Worm (Caenorhabditis elegans) whole organism, L2 larva: ENCODE measurements around the gene F12F6.7.

Source experiments
- C34F6.9 ChIP-seq: fragments of 150-350 bp; optimal IDR thresholded peaks from 2 replicates; lab custom pipeline; 2014; ENCODE audit warnings: missing biosample characterization, missing genetic modification characterization
- F13H6.1 ChIP-seq: sonication (generic microtip); optimal IDR thresholded peaks from 2 replicates; lab custom pipeline; 2016; ENCODE audit warnings: missing genetic modification characterization, missing compliant biosample characterization
- R02D3.7 ChIP-seq: fragments of 150-350 bp; optimal IDR thresholded peaks from 2 replicates; lab custom pipeline; 2014; ENCODE audit warnings: missing biosample characterization, missing genetic modification characterization
- Y55F3AM.14 ChIP-seq: fragments of 200-800 bp; sonication (Bioruptor generic); optimal IDR thresholded peaks from 2 replicates; lab custom pipeline; 2018; ENCODE audit warnings: mild to moderate bottlenecking, missing genetic modification characterization, missing compliant biosample characterization
- ZK546.5 ChIP-seq: sonication (generic microtip); optimal IDR thresholded peaks from 2 replicates; lab custom pipeline; 2017; ENCODE audit warnings: missing biosample characterization, missing genetic modification characterization
- alr-1 ChIP-seq: fragments of 150-350 bp; optimal IDR thresholded peaks from 2 replicates; lab custom pipeline; 2014; ENCODE audit warnings: missing biosample characterization, missing genetic modification characterization
- aly-2 ChIP-seq: fragments of 150-350 bp; optimal IDR thresholded peaks from 2 replicates; lab custom pipeline; 2014; ENCODE audit warnings: missing biosample characterization, missing genetic modification characterization
- ama-1 ChIP-seq: fragments of 150-350 bp; optimal IDR thresholded peaks from 2 replicates; lab custom pipeline; 2018; ENCODE audit warnings: inconsistent platforms
- blmp-1 ChIP-seq: sonication (generic microtip); optimal IDR thresholded peaks from 2 replicates; lab custom pipeline; 2017; ENCODE audit warnings: missing genetic modification characterization, mild to moderate bottlenecking, missing compliant biosample characterization, antibody characterized with exemption, moderate library complexity; ENCODE audit not compliant: insufficient read depth
- ceh-16 ChIP-seq: fragments of 150-350 bp; optimal IDR thresholded peaks from 2 replicates; lab custom pipeline; 2014; ENCODE audit warnings: missing biosample characterization, missing genetic modification characterization
- ceh-82 ChIP-seq: fragments of 150-350 bp; optimal IDR thresholded peaks from 2 replicates; lab custom pipeline; 2014; ENCODE audit warnings: missing biosample characterization, missing genetic modification characterization
- crh-2 ChIP-seq: sonication (generic microtip); optimal IDR thresholded peaks from 2 replicates; lab custom pipeline; 2017; ENCODE audit warnings: missing biosample characterization, missing genetic modification characterization
- dmd-4 ChIP-seq: sonication (generic microtip); optimal IDR thresholded peaks from 2 replicates; lab custom pipeline; 2017; ENCODE audit warnings: missing biosample characterization, missing genetic modification characterization
- egl-27 ChIP-seq: sonication (generic microtip); optimal IDR thresholded peaks from 3 replicates; lab custom pipeline; 2017; ENCODE audit warnings: missing biosample characterization, missing genetic modification reagents, missing genetic modification characterization
- elt-1 ChIP-seq: fragments of 150-350 bp; optimal IDR thresholded peaks from 2 replicates; lab custom pipeline; 2014; ENCODE audit warnings: missing biosample characterization, missing genetic modification characterization
- elt-3 ChIP-seq: sonication (generic microtip); optimal IDR thresholded peaks from 2 replicates; lab custom pipeline; 2017; ENCODE audit warnings: missing biosample characterization, missing genetic modification characterization
- fos-1 ChIP-seq: fragments of 150-350 bp; optimal IDR thresholded peaks from 2 replicates; lab custom pipeline; 2014; ENCODE audit warnings: missing biosample characterization, missing genetic modification characterization
- gmeb-1 ChIP-seq: fragments of 150-350 bp; optimal IDR thresholded peaks from 2 replicates; lab custom pipeline; 2014; ENCODE audit warnings: missing biosample characterization, missing genetic modification characterization
- lin-11 ChIP-seq: fragments of 150-350 bp; sonication (generic microtip); optimal IDR thresholded peaks from 2 replicates; lab custom pipeline; 2014; ENCODE audit warnings: missing biosample characterization, missing genetic modification characterization, inconsistent platforms, mixed read lengths
- lin-13 ChIP-seq: fragments of 150-350 bp; optimal IDR thresholded peaks from 2 replicates; lab custom pipeline; 2014; ENCODE audit warnings: missing biosample characterization, missing genetic modification reagents, missing genetic modification characterization
- lin-39 ChIP-seq: fragments of 150-350 bp; optimal IDR thresholded peaks from 2 replicates; lab custom pipeline; 2014; ENCODE audit warnings: missing biosample characterization, missing genetic modification reagents, missing genetic modification characterization
- lsy-2 ChIP-seq, 2 experiments: fragments of 150-350 bp in 1 of 2; sonication (generic microtip) in 1 of 2; optimal IDR thresholded peaks; 2 replicates each; lab custom pipeline; 2014 to 2017; ENCODE audit warnings: missing biosample characterization in 2 of 2, missing genetic modification characterization in 2 of 2
- mab-5 ChIP-seq: fragments of 150-350 bp; optimal IDR thresholded peaks from 2 replicates; lab custom pipeline; 2014; ENCODE audit warnings: missing biosample characterization, missing genetic modification characterization
- mbf-1 ChIP-seq: sonication (generic microtip); optimal IDR thresholded peaks from 2 replicates; lab custom pipeline; 2017; ENCODE audit warnings: missing biosample characterization, missing genetic modification characterization
- mdl-1 ChIP-seq, 2 experiments: fragments of 150-350 bp in 1 of 2; sonication (generic microtip) in 1 of 2; optimal IDR thresholded peaks; 2 replicates each; lab custom pipeline; 2017; ENCODE audit warnings: missing biosample characterization in 2 of 2, missing genetic modification characterization in 2 of 2
- nhr-10 ChIP-seq: sonication (generic microtip); optimal IDR thresholded peaks from 2 replicates; lab custom pipeline; 2017; ENCODE audit warnings: missing biosample characterization, missing genetic modification characterization
- nhr-11 ChIP-seq: fragments of 150-350 bp; optimal IDR thresholded peaks from 2 replicates; lab custom pipeline; 2014; ENCODE audit warnings: missing biosample characterization, missing genetic modification characterization
- nhr-12 ChIP-seq: fragments of 150-350 bp; optimal IDR thresholded peaks from 2 replicates; lab custom pipeline; 2014; ENCODE audit warnings: missing biosample characterization, missing genetic modification characterization
- nhr-129 ChIP-seq: fragments of 150-350 bp; optimal IDR thresholded peaks from 2 replicates; lab custom pipeline; 2014; ENCODE audit warnings: missing biosample characterization, missing genetic modification characterization
- nhr-21 ChIP-seq: fragments of 150-350 bp; optimal IDR thresholded peaks from 2 replicates; lab custom pipeline; 2014; ENCODE audit warnings: missing biosample characterization, missing genetic modification characterization
- nhr-23 ChIP-seq: fragments of 150-350 bp; optimal IDR thresholded peaks from 2 replicates; lab custom pipeline; 2014; ENCODE audit warnings: missing biosample characterization, missing genetic modification reagents, missing genetic modification characterization
- nhr-237 ChIP-seq: fragments of 150-350 bp; optimal IDR thresholded peaks from 2 replicates; lab custom pipeline; 2014; ENCODE audit warnings: missing biosample characterization, missing genetic modification characterization
- nhr-25 ChIP-seq: fragments of 150-350 bp; sonication (generic microtip); optimal IDR thresholded peaks from 3 replicates; lab custom pipeline; 2014; ENCODE audit warnings: missing biosample characterization, missing genetic modification characterization
- nhr-6 ChIP-seq: fragments of 150-350 bp; optimal IDR thresholded peaks from 2 replicates; lab custom pipeline; 2014; ENCODE audit warnings: missing biosample characterization, missing genetic modification characterization
- nhr-77 ChIP-seq: fragments of 150-350 bp; optimal IDR thresholded peaks from 2 replicates; lab custom pipeline; 2014; ENCODE audit warnings: missing biosample characterization, missing genetic modification characterization
- peb-1 ChIP-seq: fragments of 150-350 bp; optimal IDR thresholded peaks from 2 replicates; lab custom pipeline; 2014; ENCODE audit warnings: missing biosample characterization, missing genetic modification characterization
- sem-4 ChIP-seq: fragments of 150-350 bp; optimal IDR thresholded peaks from 2 replicates; lab custom pipeline; 2014; ENCODE audit warnings: missing biosample characterization, missing genetic modification reagents, missing genetic modification characterization
- skn-1 ChIP-seq: sonication (generic microtip); optimal IDR thresholded peaks from 2 replicates; lab custom pipeline; 2017; ENCODE audit warnings: missing biosample characterization, missing genetic modification characterization
- sma-3 ChIP-seq: sonication (generic microtip); optimal IDR thresholded peaks from 2 replicates; lab custom pipeline; 2016; ENCODE audit warnings: missing genetic modification reagents, missing genetic modification characterization, missing compliant biosample characterization
- sma-9 ChIP-seq, 2 experiments: fragments of 150-350 bp in 1 of 2; sonication (generic microtip) in 1 of 2; optimal IDR thresholded peaks; 2 replicates each; lab custom pipeline; 2014 to 2016; ENCODE audit warnings: missing genetic modification characterization in 2 of 2, mild to moderate bottlenecking in 1 of 2, missing biosample characterization in 1 of 2, missing compliant biosample characterization in 1 of 2, missing genetic modification reagents in 1 of 2, moderate library complexity in 1 of 2
- snpc-4 ChIP-seq: fragments of 150-350 bp; optimal IDR thresholded peaks from 2 replicates; lab custom pipeline; 2014; ENCODE audit warnings: missing biosample characterization, missing genetic modification characterization
- unc-39 ChIP-seq: fragments of 150-350 bp; optimal IDR thresholded peaks from 2 replicates; lab custom pipeline; 2014; ENCODE audit warnings: missing biosample characterization, missing genetic modification characterization
- unc-55 ChIP-seq: fragments of 150-350 bp; sonication (generic microtip); optimal IDR thresholded peaks from 3 replicates; lab custom pipeline; 2014; ENCODE audit warnings: missing biosample characterization, missing genetic modification reagents, missing genetic modification characterization
- unc-62 ChIP-seq: fragments of 150-350 bp; optimal IDR thresholded peaks from 2 replicates; lab custom pipeline; 2014; ENCODE audit warnings: missing biosample characterization, missing genetic modification reagents, missing genetic modification characterization
- zag-1 ChIP-seq: fragments of 150-350 bp; optimal IDR thresholded peaks from 2 replicates; lab custom pipeline; 2014; ENCODE audit warnings: missing biosample characterization, missing genetic modification characterization
- ztf-1 ChIP-seq: fragments of 200-800 bp; sonication (Bioruptor generic); conservative IDR thresholded peaks from 2 replicates; pipeline ENCODE4 v1.3.6; 2022; ENCODE audit warnings: missing genetic modification characterization, missing compliant biosample characterization
- ztf-11 ChIP-seq: sonication (generic microtip); optimal IDR thresholded peaks from 2 replicates; lab custom pipeline; 2017; ENCODE audit warnings: missing biosample characterization, missing genetic modification characterization
- ztf-4 ChIP-seq: fragments of 150-350 bp; optimal IDR thresholded peaks from 2 replicates; lab custom pipeline; 2014; ENCODE audit warnings: missing biosample characterization, missing genetic modification characterization

F12F6.7 gene

DNA sequence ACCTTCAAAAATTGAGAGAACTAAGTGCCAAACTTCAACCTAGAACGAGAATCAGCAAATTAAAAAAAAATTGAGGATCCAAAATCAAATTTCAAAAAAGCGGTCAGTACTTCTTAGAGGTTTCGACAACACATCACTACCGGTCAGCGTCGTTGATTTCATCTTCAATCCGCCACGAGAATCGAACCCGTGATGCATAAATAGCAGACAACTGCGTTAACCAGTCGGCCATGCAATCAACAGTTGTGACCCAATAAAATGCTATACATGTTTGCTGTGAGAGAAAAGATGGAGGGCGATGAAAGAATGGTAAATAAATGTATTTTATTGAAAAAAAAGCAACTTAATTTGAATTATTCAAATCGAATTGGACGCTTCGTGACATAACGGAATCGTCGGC lies 11.9 kb downstream of the F12F6.7 start:
- TF ChIP-seq mbf-1 (tag; lab: Kevin White, UChicago), result no peak
- no peak for TF ChIP-seq F13H6.1
- no peak for TF ChIP-seq dmd-4 (tag; lab: Kevin White, UChicago)
- peak; percentile 78 for TF ChIP-seq gmeb-1
- peak; percentile 45 for TF ChIP-seq lin-11
- no peak for TF ChIP-seq unc-62
- TF ChIP-seq ama-1 (lab: Kevin White, UChicago), result no peak
- TF ChIP-seq fos-1 (tag; lab: Kevin White, UChicago), result peak; percentile 84
- no peak for TF ChIP-seq elt-1 (tag; lab: Kevin White, UChicago)
- TF ChIP-seq ceh-16 (tag; lab: Kevin White, UChicago), result no peak
- no peak for TF ChIP-seq zag-1 (tag; lab: Kevin White, UChicago)
- TF ChIP-seq elt-3 (tag; lab: Kevin White, UChicago), result no peak
- peak; percentile 36 for TF ChIP-seq nhr-11 (tag; lab: Kevin White, UChicago)
- no peak for TF ChIP-seq ZK546.5 (tag; lab: Kevin White, UChicago)
- TF ChIP-seq nhr-23 (tag; lab: Kevin White, UChicago), result no peak
- peak; percentile 63 for TF ChIP-seq nhr-6
- TF ChIP-seq Y55F3AM.14 (GFP tag; lab: Kevin White, UChicago), result peak; percentile 60
- TF ChIP-seq mab-5 (tag; lab: Kevin White, UChicago), result no peak
- TF ChIP-seq nhr-237 (tag; lab: Kevin White, UChicago), result no peak
- no peak for TF ChIP-seq nhr-10 (tag; lab: Kevin White, UChicago)
- peak; percentile 95 for TF ChIP-seq nhr-129
- peak; percentile 53 for TF ChIP-seq lin-13 (GFP tag; lab: Kevin White, UChicago)
- no peak for TF ChIP-seq ceh-82
- TF ChIP-seq sma-9 (GFP tag; optimal IDR thresholded peaks at IDR 0.05; lab: Kevin White, UChicago), result peak; percentile 74
- no peak for TF ChIP-seq sma-9 (tag; optimal IDR thresholded peaks at IDR 0.05; lab: Kevin White, UChicago)
- TF ChIP-seq lsy-2 (tag; optimal IDR thresholded peaks at IDR 0.05; lab: Kevin White, UChicago), result peak; percentile 58 to 80
- no peak for TF ChIP-seq nhr-77 (tag; lab: Kevin White, UChicago)
- TF ChIP-seq nhr-21 (tag; lab: Kevin White, UChicago), result peak; percentile 33
- no peak for TF ChIP-seq ztf-4
- peak in 1 of 2 experiments; percentile 38 for TF ChIP-seq mdl-1 (tag; optimal IDR thresholded peaks at IDR 0.05; lab: Kevin White, UChicago)
- peak; percentile 75 for TF ChIP-seq sma-3 (GFP tag; lab: Kevin White, UChicago)
- peak; percentile 80 for TF ChIP-seq crh-2 (tag; lab: Kevin White, UChicago)
- no peak for TF ChIP-seq skn-1
- TF ChIP-seq egl-27 (tag; lab: Kevin White, UChicago), result no peak
- peak; percentile 5 for TF ChIP-seq R02D3.7 (tag; lab: Kevin White, UChicago)
- no peak for TF ChIP-seq unc-55 (GFP tag; lab: Kevin White, UChicago)
- no peak for TF ChIP-seq nhr-25 (tag; lab: Kevin White, UChicago)
- no peak for TF ChIP-seq snpc-4 (tag; lab: Kevin White, UChicago)
- TF ChIP-seq ztf-1 (GFP tag; lab: Robert Waterston, UW), result no peak
- no peak for TF ChIP-seq lin-39 (tag; lab: Kevin White, UChicago)
- peak; percentile 2 for TF ChIP-seq blmp-1 (tag; lab: Kevin White, UChicago)
- no peak for TF ChIP-seq ztf-11 (tag; lab: Kevin White, UChicago)
- TF ChIP-seq aly-2, result no peak
- no peak for TF ChIP-seq nhr-12 (tag; lab: Kevin White, UChicago)
- TF ChIP-seq sem-4 (tag; lab: Kevin White, UChicago), result peak; percentile 39
- no peak for TF ChIP-seq alr-1 (tag; lab: Kevin White, UChicago)
- no peak for TF ChIP-seq unc-39
- peak; percentile 76 for TF ChIP-seq C34F6.9 (tag; lab: Kevin White, UChicago)
- TF ChIP-seq peb-1 (tag; lab: Kevin White, UChicago), result no peak
